Fruit fly (Drosophila melanogaster) Kc167 (cell line): Measurements from ENCODE around the gene CG31139.

ENCODE experiments used
- Sin3A ChIP-seq: fragments of >200 bp; optimal IDR thresholded peaks from 2 replicates; lab custom pipeline; 2018; ENCODE audit warnings: missing external identifiers
- h ChIP-seq: fragments of >200 bp; optimal IDR thresholded peaks from 3 replicates; lab custom pipeline; 2018; ENCODE audit warnings: missing external identifiers
- psq ChIP-seq: fragments of >200 bp; optimal IDR thresholded peaks from 2 replicates; lab custom pipeline; 2017; ENCODE audit warnings: missing external identifiers
- ttk ChIP-seq: sonication (Bioruptor generic); optimal IDR thresholded peaks from 2 replicates; lab custom pipeline; 2017; ENCODE audit warnings: missing external identifiers

dm6 chr3R:22757117-22757516, 8.3 kb upstream of the CG31139 start:
- TF ChIP-seq h (lab: Kevin White, UChicago) = no peak
- no peak for TF ChIP-seq psq (lab: Kevin White, UChicago)
- no peak for TF ChIP-seq ttk
- TF ChIP-seq Sin3A (lab: Kevin White, UChicago) = no peak
